Worm (Caenorhabditis elegans) whole organism, mixed stage, embryonic: ENCODE results near the gene fbn-1.

Experiments used
- lin-13 ChIP-seq: fragments of 150-350 bp; optimal IDR thresholded peaks from 2 replicates; lab custom pipeline; 2014; ENCODE audit warnings: missing biosample characterization, missing genetic modification characterization
- mab-5 ChIP-seq: fragments of 150-350 bp; optimal IDR thresholded peaks from 2 replicates; lab custom pipeline; 2014; ENCODE audit warnings: missing biosample characterization, missing genetic modification characterization
- nhr-12 ChIP-seq: fragments of 150-350 bp; optimal IDR thresholded peaks from 2 replicates; lab custom pipeline; 2014; ENCODE audit warnings: missing biosample characterization, missing genetic modification characterization
- nhr-237 ChIP-seq: fragments of 150-350 bp; optimal IDR thresholded peaks from 2 replicates; lab custom pipeline; 2014; ENCODE audit warnings: missing biosample characterization, missing genetic modification characterization

DNA sequence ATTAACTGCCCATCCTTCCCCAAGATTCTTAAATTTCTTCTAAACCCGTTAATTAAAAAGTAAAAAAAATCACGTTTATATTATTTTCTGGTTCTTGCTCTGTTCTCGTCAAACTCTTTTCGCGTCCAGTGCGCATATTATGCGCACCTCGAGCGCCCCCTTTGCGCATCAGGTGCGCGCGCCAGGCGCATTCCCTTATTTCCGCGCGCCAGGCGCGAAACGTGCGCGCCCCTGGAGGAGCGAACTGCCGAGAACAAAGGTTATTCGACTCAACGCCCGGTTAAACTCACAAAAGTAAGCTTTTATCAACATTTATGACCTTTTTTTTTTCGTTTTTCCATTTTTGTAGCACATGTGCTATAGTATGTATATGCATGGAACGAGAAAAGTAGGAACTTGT lies 47.2 kb downstream of the fbn-1 start:
- TF ChIP-seq mab-5 (tag; lab: Kevin White, UChicago), result no peak
- TF ChIP-seq nhr-237, result no peak
- no peak for TF ChIP-seq lin-13 (tag; lab: Kevin White, UChicago)
- TF ChIP-seq nhr-12, result no peak
